Fruit fly (Drosophila melanogaster): ENCODE measurements around the gene CG33159.

DNA sequence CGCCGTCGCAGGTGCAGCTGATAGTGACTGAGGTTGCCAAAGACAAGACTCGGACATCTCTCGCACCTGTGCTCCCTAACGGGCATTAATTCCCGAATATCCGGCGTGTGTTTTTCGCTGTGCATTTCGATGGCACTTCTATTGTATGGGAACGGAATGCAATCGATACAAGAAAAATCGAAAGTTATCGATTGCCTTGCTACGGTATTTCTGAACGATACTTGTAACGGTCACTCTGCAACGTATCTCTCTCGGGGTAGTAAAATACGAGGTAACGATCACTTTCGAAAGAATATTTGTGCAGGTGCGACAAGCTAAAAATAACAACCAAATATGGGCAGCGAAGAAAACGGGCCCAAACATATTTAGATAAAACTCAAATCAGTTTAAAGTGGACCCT, 39.3 kb downstream of the CG33159 start, which contains the start of gene CG32280:
- TF ChIP-seq CG4318 (GFP tag; optimal IDR thresholded peaks at IDR 0.05) (no peak), pdm3 (GFP tag; optimal IDR thresholded peaks at IDR 0.05) (no peak)
